Worm (Caenorhabditis elegans): ENCODE data around the gene R53.4.

ce11 chrII:9967999-9968706, at the start of gene R53.4, which contains the start of gene psf-1:
- TF ChIP-seq nhr-10 (tag; optimal IDR thresholded peaks at IDR 0.05), result no peak
- no peak for TF ChIP-seq alr-1 (tag; optimal IDR thresholded peaks at IDR 0.05)
